Fruit fly (Drosophila melanogaster) whole organism, embryonic: ENCODE data around the gene DPCoAC.

Experiments
- Abd-B ChIP-seq: fragments of 200-800 bp; sonication (Bioruptor generic); optimal IDR thresholded peaks from 2 replicates; lab custom pipeline; 2018; ENCODE audit warnings: missing biosample characterization, mild to moderate bottlenecking, missing genetic modification characterization, moderate library complexity
- Aef1 ChIP-seq: fragments of 200-800 bp; sonication (Bioruptor generic); IDR thresholded peaks from 3 replicates; pipeline ENCODE4 v1.3.6; 2022; ENCODE audit warnings: missing biosample characterization, missing genetic modification characterization
- Blimp-1 ChIP-seq: fragments of 200-800 bp; sonication (Bioruptor generic); optimal IDR thresholded peaks from 3 replicates; lab custom pipeline; 2018; ENCODE audit warnings: missing biosample characterization, missing genetic modification characterization, mild to moderate bottlenecking, moderate library complexity, missing genetic modification reagents
- CG10147 ChIP-seq: fragments of 200-800 bp; sonication (Bioruptor generic); optimal IDR thresholded peaks from 2 replicates; lab custom pipeline; 2019; ENCODE audit warnings: missing biosample characterization, mild to moderate bottlenecking, missing genetic modification characterization, moderate library complexity
- CG10274 ChIP-seq: fragments of 200-800 bp; sonication (Bioruptor generic); optimal IDR thresholded peaks from 3 replicates; lab custom pipeline; 2017; ENCODE audit warnings: missing biosample characterization, mild to moderate bottlenecking, missing genetic modification characterization
- CG12104 ChIP-seq: fragments of 200-800 bp; sonication (Bioruptor generic); optimal IDR thresholded peaks from 3 replicates; lab custom pipeline; 2016; ENCODE audit warnings: missing biosample characterization, missing genetic modification characterization
- CG13287 ChIP-seq: fragments of 200-800 bp; sonication (Bioruptor generic); IDR thresholded peaks from 2 replicates; pipeline ENCODE4 v1.3.6; 2022; ENCODE audit warnings: missing biosample characterization, missing genetic modification characterization; ENCODE audit not compliant: partially characterized antibody
- CG18262 ChIP-seq: fragments of 200-800 bp; optimal IDR thresholded peaks from 3 replicates; lab custom pipeline; 2019; ENCODE audit warnings: missing biosample characterization, mild to moderate bottlenecking, missing genetic modification characterization, moderate library complexity
- CG2875 ChIP-seq: fragments of 200-800 bp; sonication (Bioruptor generic); optimal IDR thresholded peaks from 2 replicates; lab custom pipeline; 2017; ENCODE audit warnings: missing biosample characterization, mild to moderate bottlenecking, missing genetic modification characterization, missing genetic modification reagents
- CG31365 ChIP-seq: fragments of 200-800 bp; sonication (Bioruptor generic); optimal IDR thresholded peaks from 2 replicates; lab custom pipeline; 2018; ENCODE audit warnings: missing biosample characterization, mild to moderate bottlenecking, missing genetic modification characterization
- CG34376 ChIP-seq: fragments of 200-800 bp; sonication (Bioruptor generic); optimal IDR thresholded peaks from 2 replicates; lab custom pipeline; 2018; ENCODE audit warnings: missing biosample characterization, mild to moderate bottlenecking, missing genetic modification characterization
- CG3838 ChIP-seq: fragments of 200-800 bp; sonication (Bioruptor generic); optimal IDR thresholded peaks from 3 replicates; lab custom pipeline; 2016; ENCODE audit warnings: missing biosample characterization, missing genetic modification characterization
- CG3995 ChIP-seq: fragments of 200-800 bp; sonication (Bioruptor generic); optimal IDR thresholded peaks from 3 replicates; lab custom pipeline; 2016; ENCODE audit warnings: missing biosample characterization, missing genetic modification characterization
- CG4282 ChIP-seq: fragments of 200-800 bp; sonication (Bioruptor generic); optimal IDR thresholded peaks from 2 replicates; lab custom pipeline; 2016; ENCODE audit warnings: missing biosample characterization, missing genetic modification characterization
- CG4617 ChIP-seq: fragments of 200-800 bp; sonication (Bioruptor generic); optimal IDR thresholded peaks from 3 replicates; lab custom pipeline; 2016; ENCODE audit warnings: missing biosample characterization, missing genetic modification characterization, borderline replicate concordance
- CG5245 ChIP-seq: fragments of 200-800 bp; sonication (Bioruptor generic); optimal IDR thresholded peaks from 3 replicates; lab custom pipeline; 2016; ENCODE audit warnings: missing biosample characterization, missing genetic modification characterization
- CG6254 ChIP-seq: fragments of 200-800 bp; sonication (Bioruptor generic); optimal IDR thresholded peaks from 3 replicates; lab custom pipeline; 2017; ENCODE audit warnings: mild to moderate bottlenecking, missing biosample characterization, missing genetic modification reagents, missing genetic modification characterization
- CG8388 ChIP-seq: fragments of 200-800 bp; sonication (Bioruptor generic); optimal IDR thresholded peaks from 2 replicates; lab custom pipeline; 2019; ENCODE audit warnings: missing biosample characterization, mild to moderate bottlenecking, missing genetic modification characterization, moderate library complexity
- CG9437 ChIP-seq: fragments of 200-800 bp; sonication (Bioruptor generic); optimal IDR thresholded peaks from 2 replicates; lab custom pipeline; 2018; ENCODE audit warnings: missing biosample characterization, mild to moderate bottlenecking, missing genetic modification characterization
- CG9797 ChIP-seq: fragments of 200-800 bp; sonication (Bioruptor generic); optimal IDR thresholded peaks from 3 replicates; lab custom pipeline; 2018; ENCODE audit warnings: missing biosample characterization, mild to moderate bottlenecking, missing genetic modification characterization
- CG9932 ChIP-seq: fragments of 200-800 bp; sonication (Bioruptor generic); IDR thresholded peaks from 2 replicates; pipeline ENCODE4 v1.3.6; 2022; ENCODE audit warnings: missing biosample characterization, missing genetic modification characterization
- CHES-1-like ChIP-seq: fragments of 200-800 bp; sonication (Bioruptor generic); optimal IDR thresholded peaks from 2 replicates; lab custom pipeline; 2016; ENCODE audit warnings: missing biosample characterization, missing genetic modification characterization
- CTCF ChIP-seq: fragments of 200-800 bp; sonication (Bioruptor generic); optimal IDR thresholded peaks from 2 replicates; lab custom pipeline; 2017; ENCODE audit warnings: missing biosample characterization, mild to moderate bottlenecking, missing genetic modification characterization, moderate library complexity
- Dad ChIP-seq: fragments of 200-800 bp; sonication (Bioruptor generic); optimal IDR thresholded peaks from 3 replicates; lab custom pipeline; 2016; ENCODE audit warnings: missing biosample characterization, missing genetic modification characterization
- Deaf1 ChIP-seq: fragments of 200-800 bp; optimal IDR thresholded peaks from 3 replicates; lab custom pipeline; 2019; ENCODE audit warnings: missing biosample characterization, mild to moderate bottlenecking, missing genetic modification characterization, moderate library complexity
- Dip2 ChIP-seq: fragments of 200-800 bp; sonication (Bioruptor generic); IDR thresholded peaks from 2 replicates; pipeline ENCODE4 v1.3.6; 2022; ENCODE audit warnings: missing biosample characterization, missing genetic modification characterization
- Ets97D ChIP-seq: fragments of 200-800 bp; sonication (Bioruptor generic); optimal IDR thresholded peaks from 3 replicates; lab custom pipeline; 2016; ENCODE audit warnings: missing biosample characterization, missing genetic modification characterization
- Gsc ChIP-seq: fragments of 200-800 bp; sonication (Bioruptor generic); IDR thresholded peaks from 2 replicates; pipeline ENCODE4 v1.3.6; 2022; ENCODE audit warnings: missing biosample characterization, missing genetic modification characterization
- H15 ChIP-seq: fragments of 200-800 bp; sonication (Bioruptor generic); IDR thresholded peaks from 3 replicates; pipeline ENCODE4 v1.3.6; 2022; ENCODE audit warnings: missing biosample characterization, missing genetic modification characterization
- Sry-β ChIP-seq: fragments of 200-800 bp; sonication (Bioruptor generic); optimal IDR thresholded peaks from 2 replicates; lab custom pipeline; 2018; ENCODE audit warnings: missing biosample characterization, mild to moderate bottlenecking, missing genetic modification characterization, moderate library complexity
- Sry-δ ChIP-seq: fragments of 200-800 bp; sonication (Bioruptor generic); optimal IDR thresholded peaks from 2 replicates; lab custom pipeline; 2016; ENCODE audit warnings: missing biosample characterization, missing genetic modification characterization
- Trl ChIP-seq, 3 experiments: fragments of >200 bp in 2 of 3; fragments of 200-800 bp in 1 of 3; sonication (Bioruptor generic) in 1 of 3; optimal IDR thresholded peaks; 2 replicates in 1 of 3; 3 replicates in 2 of 3; lab custom pipeline; 2016 to 2017; ENCODE audit warnings: missing biosample characterization in 1 of 3, missing genetic modification characterization in 1 of 3
- Usf ChIP-seq: fragments of 200-800 bp; sonication (Bioruptor generic); optimal IDR thresholded peaks from 2 replicates; lab custom pipeline; 2017; ENCODE audit warnings: missing genotype, missing biosample characterization, missing genetic modification characterization
- abd-A ChIP-seq: fragments of 200-800 bp; sonication (Bioruptor generic); optimal IDR thresholded peaks from 3 replicates; lab custom pipeline; 2019; ENCODE audit warnings: missing biosample characterization, mild to moderate bottlenecking, missing genetic modification characterization, moderate library complexity
- aop ChIP-seq: fragments of 200-800 bp; sonication (Bioruptor generic); IDR thresholded peaks from 2 replicates; pipeline ENCODE4 v1.3.6; 2022; ENCODE audit warnings: missing biosample characterization, missing genetic modification characterization
- ato ChIP-seq: fragments of 200-800 bp; sonication (Bioruptor generic); IDR thresholded peaks from 2 replicates; pipeline ENCODE4 v1.3.6; 2022; ENCODE audit warnings: missing biosample characterization, missing genetic modification characterization; ENCODE audit not compliant: partially characterized antibody
- bsh ChIP-seq, 2 experiments: fragments of 200-800 bp; sonication (Bioruptor generic); optimal IDR thresholded peaks; 2 replicates each; lab custom pipeline; 2017 to 2018; ENCODE audit warnings: mild to moderate bottlenecking in 2 of 2, missing biosample characterization in 2 of 2, missing genetic modification characterization in 2 of 2, moderate library complexity in 1 of 2
- chn ChIP-seq: fragments of 200-800 bp; sonication (Bioruptor generic); optimal IDR thresholded peaks from 2 replicates; lab custom pipeline; 2016; ENCODE audit warnings: missing biosample characterization, missing genetic modification characterization
- corto ChIP-seq: fragments of 200-800 bp; sonication (Bioruptor generic); optimal IDR thresholded peaks from 2 replicates; lab custom pipeline; 2016; ENCODE audit warnings: missing biosample characterization, mild to moderate bottlenecking, missing genetic modification characterization, moderate library complexity
- danr ChIP-seq: fragments of 200-800 bp; sonication (Bioruptor generic); IDR thresholded peaks from 2 replicates; pipeline ENCODE4 v1.3.6; 2022; ENCODE audit warnings: missing biosample characterization, missing genetic modification characterization
- grn ChIP-seq: fragments of 200-800 bp; sonication (Bioruptor generic); optimal IDR thresholded peaks from 3 replicates; lab custom pipeline; 2017; ENCODE audit warnings: missing biosample characterization, missing genetic modification characterization
- hkb ChIP-seq, 2 experiments: fragments of 200-800 bp in 1 of 2; fragments of >200 bp in 1 of 2; sonication (Bioruptor generic) in 1 of 2; IDR thresholded peaks in 1 of 2; optimal IDR thresholded peaks in 1 of 2; 2 replicates each; pipeline versions ENCODE4 v1.3.6 to Lab custom; 2017 to 2022; ENCODE audit warnings: missing biosample characterization in 1 of 2, missing genetic modification characterization in 1 of 2
- lab ChIP-seq: fragments of 200-800 bp; sonication (Bioruptor generic); optimal IDR thresholded peaks from 3 replicates; lab custom pipeline; 2017; ENCODE audit warnings: missing biosample characterization, missing genetic modification characterization, mild to moderate bottlenecking, moderate library complexity, missing genetic modification reagents
- repo ChIP-seq: fragments of 200-800 bp; sonication (Bioruptor generic); optimal IDR thresholded peaks from 2 replicates; lab custom pipeline; 2016; ENCODE audit warnings: missing biosample characterization, missing genetic modification characterization
- rib ChIP-seq: fragments of 200-800 bp; sonication (Bioruptor generic); IDR thresholded peaks from 2 replicates; pipeline ENCODE4 v1.3.6; 2022; ENCODE audit warnings: missing biosample characterization, missing genetic modification characterization
- sc ChIP-seq, 3 experiments: fragments of >200 bp in 2 of 3; fragments of 200-800 bp in 1 of 3; sonication (Bioruptor generic) in 1 of 3; optimal IDR thresholded peaks; 2 replicates in 2 of 3; 3 replicates in 1 of 3; lab custom pipeline; 2017; ENCODE audit warnings: mild to moderate bottlenecking in 1 of 3, missing biosample characterization in 1 of 3, missing genetic modification characterization in 1 of 3, missing genetic modification reagents in 1 of 3
- slbo ChIP-seq: fragments of 200-800 bp; sonication (Bioruptor generic); IDR thresholded peaks from 2 replicates; pipeline ENCODE4 v1.3.6; 2022; ENCODE audit warnings: missing biosample characterization, missing genetic modification characterization
- slou ChIP-seq: fragments of 200-800 bp; sonication (Bioruptor generic); optimal IDR thresholded peaks from 3 replicates; lab custom pipeline; 2016; ENCODE audit warnings: missing biosample characterization, missing genetic modification characterization
- toy ChIP-seq: fragments of 200-800 bp; sonication (Bioruptor generic); IDR thresholded peaks from 2 replicates; pipeline ENCODE4 v1.3.6; 2022; ENCODE audit warnings: missing biosample characterization, missing genetic modification characterization
- ttk ChIP-seq: fragments of 200-800 bp; sonication (Bioruptor generic); IDR thresholded peaks from 2 replicates; pipeline ENCODE4 v2.1.2; 2022; ENCODE audit warnings: missing biosample characterization, missing genetic modification characterization
- vvl ChIP-seq: fragments of 200-800 bp; sonication (Bioruptor generic); IDR thresholded peaks from 2 replicates; pipeline ENCODE4 v1.3.6; 2022; ENCODE audit warnings: missing biosample characterization, missing genetic modification characterization

Gene DPCoAC

DNA sequence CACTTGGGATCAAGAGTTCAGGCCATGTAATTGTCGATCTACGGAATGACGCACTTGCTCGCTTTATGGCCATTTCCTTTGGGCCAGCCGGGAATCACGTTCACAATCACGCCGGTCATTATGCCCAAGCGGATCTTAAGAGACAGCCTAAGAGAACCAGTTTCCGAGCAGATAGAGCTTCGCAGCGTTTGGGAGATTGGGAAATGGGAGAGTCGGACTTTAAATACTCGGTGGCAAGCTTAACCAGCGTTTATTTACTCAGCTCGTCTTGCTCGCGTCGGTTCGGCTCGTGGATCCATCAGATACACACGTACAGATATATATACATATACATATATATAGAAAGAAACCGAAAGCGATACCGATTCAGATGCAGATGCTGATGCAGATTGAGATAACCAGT, 8.1 kb upstream of the DPCoAC start (continued):
- TF ChIP-seq Ets97D (GFP tag; lab: Kevin White, UChicago) (no peak), CG9437 (GFP tag; lab: Kevin White, UChicago) (no peak), CG4282 (no peak), Trl (optimal IDR thresholded peaks at IDR 0.05; lab: Kevin White, UChicago) (peak; percentile 44 to 53), Trl (GFP tag; optimal IDR thresholded peaks at IDR 0.05; lab: Kevin White, UChicago) (no peak), CG18262 (tag; lab: Kevin White, UChicago) (no peak), Blimp-1 (GFP tag; lab: Kevin White, UChicago) (peak; percentile 95), slou (no peak), grn (GFP tag; lab: Kevin White, UChicago) (peak; percentile 76), CTCF (GFP tag; lab: Kevin White, UChicago) (no peak), H15 (GFP tag; lab: Robert Waterston, UW) (no peak), CG13287 (peak; percentile 36; the same call in 1 of the 2 replicates), Sry-β (GFP tag; lab: Kevin White, UChicago) (no peak), CG3838 (GFP tag; lab: Kevin White, UChicago) (no peak), CG5245 (no peak), ato (GFP tag; lab: Robert Waterston, UW) (0 out of 2 replicates have a peak, but pooled peaks have one; percentile 27), Gsc (GFP tag; lab: Robert Waterston, UW) (no peak), lab (no peak), CG6254 (GFP tag; lab: Kevin White, UChicago) (no peak), CG3995 (peak; percentile 12), CG8388 (GFP tag; lab: Kevin White, UChicago) (no peak), slbo (GFP tag; lab: Robert Waterston, UW) (no peak), Aef1 (GFP tag; lab: Robert Waterston, UW) (no peak), CG4617 (GFP tag; lab: Kevin White, UChicago) (no peak), chn (GFP tag; lab: Kevin White, UChicago) (no peak), CHES-1-like (no peak), CG10147 (GFP tag; lab: Kevin White, UChicago) (no peak), Deaf1 (tag; lab: Kevin White, UChicago) (peak; percentile 69), rib (no peak), Sry-δ (GFP tag; lab: Kevin White, UChicago) (no peak), abd-A (tag; lab: Kevin White, UChicago) (no peak), CG9932 (no peak), Dad (GFP tag; lab: Kevin White, UChicago) (no peak), corto (GFP tag; lab: Kevin White, UChicago) (peak; percentile 20), Abd-B (GFP tag; lab: Kevin White, UChicago) (no peak), Dip2 (GFP tag; lab: Robert Waterston, UW) (no peak), CG9797 (GFP tag; lab: Kevin White, UChicago) (no peak), repo (GFP tag; lab: Kevin White, UChicago) (no peak), Usf (GFP tag; lab: Kevin White, UChicago) (no peak), bsh (GFP tag; optimal IDR thresholded peaks at IDR 0.05; lab: Kevin White, UChicago) (no peak), sc (optimal IDR thresholded peaks at IDR 0.05; lab: Kevin White, UChicago) (no peak), sc (GFP tag; optimal IDR thresholded peaks at IDR 0.05; lab: Kevin White, UChicago) (no peak), ttk (GFP tag; lab: Robert Waterston, UW) (no peak), vvl (GFP tag; lab: Robert Waterston, UW) (no peak), CG31365 (no peak), hkb (optimal IDR thresholded peaks at IDR 0.05; lab: Kevin White, UChicago) (no peak), hkb (GFP tag; IDR thresholded peaks at IDR 0.05; lab: Robert Waterston, UW) (no peak), CG10274 (GFP tag; lab: Kevin White, UChicago) (no peak), aop (GFP tag; lab: Robert Waterston, UW) (no peak), CG2875 (GFP tag; lab: Kevin White, UChicago) (no peak), toy (no peak), CG12104 (GFP tag; lab: Kevin White, UChicago) (no peak), CG34376 (GFP tag; lab: Kevin White, UChicago) (peak; percentile 17), danr (no peak)
